Fruit fly (Drosophila melanogaster) whole organism: Measurements from ENCODE around the gene CG1024.

Source experiments
- Dll ChIP-seq: fragments of >200 bp; optimal IDR thresholded peaks from 2 replicates; lab custom pipeline; 2017
- EcR ChIP-seq, 2 experiments: fragments of >200 bp; optimal IDR thresholded peaks; 2 replicates each; lab custom pipeline; 2017; ENCODE audit warnings: missing biosample characterization in 2 of 2, missing genetic modification characterization in 2 of 2, missing genetic modification reagents in 2 of 2

DNA sequence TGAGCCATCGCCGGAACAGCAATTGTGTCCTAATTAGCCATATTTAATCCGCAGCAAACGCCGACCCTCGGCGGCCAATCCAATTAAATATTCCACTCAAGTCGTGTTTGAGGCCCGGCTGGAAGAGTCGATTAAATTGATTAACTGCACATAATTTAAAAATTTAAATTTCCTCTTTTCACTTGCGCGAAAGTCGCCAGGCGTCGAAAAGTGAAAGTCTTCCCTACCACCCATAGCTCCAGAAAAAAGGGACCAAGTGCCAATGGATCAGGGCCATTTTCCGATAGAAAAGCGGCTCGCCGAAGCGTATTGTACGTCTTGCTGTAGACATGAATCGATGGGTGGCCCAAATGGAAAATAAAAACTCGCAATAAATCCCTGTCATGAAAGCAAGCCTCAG, 42.7 kb downstream of the CG1024 start:
- TF ChIP-seq EcR (GFP tag; optimal IDR thresholded peaks at IDR 0.05; lab: Kevin White, UChicago), result no peak
- TF ChIP-seq Dll, result no peak
